Worm (Caenorhabditis elegans) whole organism, L4 larva: ENCODE results near the gene drr-2.
A peak's percentile ranks its signal among the peaks of the same experiment; 100 is the strongest.

Source experiments
- R02D3.7 ChIP-seq: fragments of 150-350 bp; sonication (generic microtip); optimal IDR thresholded peaks from 3 replicates; lab custom pipeline; 2014; ENCODE audit warnings: missing biosample characterization, missing genetic modification characterization
- fos-1 ChIP-seq: fragments of 150-350 bp; optimal IDR thresholded peaks from 2 replicates; lab custom pipeline; 2014; ENCODE audit warnings: missing biosample characterization, missing genetic modification characterization
- gei-8 ChIP-seq: fragments of 200-800 bp; sonication (Bioruptor generic); optimal IDR thresholded peaks from 2 replicates; lab custom pipeline; 2018; ENCODE audit warnings: mild to moderate bottlenecking, missing genetic modification characterization, missing compliant biosample characterization
- nhr-237 ChIP-seq: sonication (generic microtip); optimal IDR thresholded peaks from 2 replicates; lab custom pipeline; 2017; ENCODE audit warnings: missing biosample characterization, missing genetic modification characterization
- nhr-76 ChIP-seq: fragments of 150-350 bp; optimal IDR thresholded peaks from 2 replicates; lab custom pipeline; 2014; ENCODE audit warnings: missing biosample characterization, missing genetic modification characterization
- tra-1 ChIP-seq: fragments of 200-800 bp; sonication (Bioruptor generic); IDR thresholded peaks from 2 replicates; pipeline ENCODE4 v1.3.6; 2022; ENCODE audit warnings: missing genetic modification reagents, missing genetic modification characterization, missing compliant biosample characterization
- unc-62 ChIP-seq, 3 experiments: fragments of 150-350 bp in 1 of 3; sonication (generic microtip); optimal IDR thresholded peaks in 2 of 3; peaks in 1 of 3; 1 replicate in 1 of 3; 2 replicates in 2 of 3; lab custom pipeline; 2014 to 2017; ENCODE audit warnings: missing biosample characterization in 3 of 3, missing genetic modification characterization in 3 of 3, missing genetic modification reagents in 3 of 3, missing genotype in 1 of 3
- zip-11 ChIP-seq: fragments of 200-800 bp; sonication (Bioruptor generic); IDR thresholded peaks from 2 replicates; pipeline ENCODE4 v1.3.6; 2022; ENCODE audit warnings: missing genetic modification characterization, missing compliant biosample characterization

DNA sequence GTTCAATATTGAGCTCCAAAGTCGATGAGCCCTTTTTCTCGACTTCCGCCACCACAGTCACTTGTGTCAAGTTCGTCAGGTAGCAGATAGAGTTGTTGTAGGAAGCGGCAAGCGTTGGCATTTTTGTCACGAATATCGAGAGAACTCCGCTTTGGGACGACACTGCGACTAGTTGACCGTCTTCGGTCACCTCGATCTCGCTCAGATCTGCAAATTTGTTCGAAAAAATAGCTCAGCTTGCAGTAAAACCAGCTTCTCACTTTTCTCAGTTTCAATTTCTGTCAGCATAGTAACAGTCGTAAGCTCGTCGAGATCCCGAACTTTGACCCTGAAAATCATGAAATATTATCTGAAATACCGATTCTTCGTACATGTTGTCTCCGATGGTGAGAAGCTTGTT lies 40.9 kb upstream of the drr-2 start:
- TF ChIP-seq unc-62 (GFP tag; optimal IDR thresholded peaks at IDR 0.05 in 1 of 2; lab: Kevin White, UChicago) = peak in 1 of 2 experiments; percentile 95
- TF ChIP-seq unc-62 (tag; optimal IDR thresholded peaks at IDR 0.05; lab: Kevin White, UChicago) = no peak
- no peak for TF ChIP-seq nhr-76 (tag; lab: Kevin White, UChicago)
- no peak for TF ChIP-seq fos-1 (tag; lab: Kevin White, UChicago)
- TF ChIP-seq nhr-237 (tag; lab: Kevin White, UChicago) = no peak
- TF ChIP-seq tra-1 (GFP tag; lab: Robert Waterston, UW) = no peak
- no peak for TF ChIP-seq zip-11 (GFP tag; lab: Robert Waterston, UW)
- TF ChIP-seq R02D3.7 (tag; lab: Kevin White, UChicago) = no peak
- no peak for TF ChIP-seq gei-8
